Worm (Caenorhabditis elegans): ENCODE results near the gene K11D12.7.

- TF ChIP-seq hmg-4 (GFP tag; optimal IDR thresholded peaks at IDR 0.05) (no peak), pes-1 (GFP tag; IDR thresholded peaks at IDR 0.05) (no peak), aly-1 (tag; optimal IDR thresholded peaks at IDR 0.05) (no peak), B0310.2 (tag; optimal IDR thresholded peaks at IDR 0.05) (no peak), ama-1 (optimal IDR thresholded peaks at IDR 0.05) (no peak), tbx-11 (GFP tag; IDR thresholded peaks at IDR 0.05) (no peak), flt-1 (GFP tag; IDR thresholded peaks at IDR 0.05) (no peak), tbx-37 (GFP tag; conservative IDR thresholded peaks at IDR 0.05) (no peak), tra-4 (tag; optimal IDR thresholded peaks at IDR 0.05) (no peak), ceh-13 (GFP tag; optimal IDR thresholded peaks at IDR 0.05) (no peak)
These were observed 49.2 kb downstream of the K11D12.7 start, which contains the start of gene ncx-8 for ce11 chrV:4987097-4987496.

Measured in whole organism, early embryonic.